Fruit fly (Drosophila melanogaster) whole organism, wandering third instar larva: ENCODE data around the gene CG1647.
A peak's percentile ranks its signal among the peaks of the same experiment; 100 is the strongest.

Source experiments
- foxo ChIP-seq, 2 experiments: fragments of 200-800 bp; sonication (Bioruptor generic); optimal IDR thresholded peaks; 2 replicates in 1 of 2; 3 replicates in 1 of 2; lab custom pipeline; 2016 to 2017; ENCODE audit warnings: missing biosample characterization in 2 of 2, missing genetic modification characterization in 2 of 2
- fru ChIP-seq: fragments of 200-800 bp; sonication (Bioruptor generic); optimal IDR thresholded peaks from 3 replicates; lab custom pipeline; 2016; ENCODE audit warnings: missing biosample characterization, mild to moderate bottlenecking, missing genetic modification characterization

DNA sequence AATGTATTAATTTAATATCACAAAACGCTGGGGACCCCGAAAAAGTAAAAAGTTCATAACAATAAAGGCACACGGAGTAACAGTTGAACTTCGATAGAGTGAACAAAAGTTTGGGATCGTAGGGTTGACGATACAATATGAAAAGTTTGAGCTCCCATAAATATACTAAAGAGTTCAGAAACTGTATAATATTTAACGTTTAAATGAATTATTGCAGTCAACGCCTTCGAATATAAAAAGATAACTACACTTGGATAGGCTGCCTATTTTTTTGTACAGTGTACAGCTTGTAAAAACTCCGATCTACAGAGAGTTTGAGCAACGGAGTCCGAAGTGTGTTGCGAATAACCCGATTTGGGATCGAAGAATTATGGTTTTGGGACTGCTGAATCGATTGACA, 10.7 kb downstream of the CG1647 start:
- TF ChIP-seq fru (GFP tag; lab: Kevin White, UChicago) (peak; percentile 49), foxo (GFP tag; optimal IDR thresholded peaks at IDR 0.05; lab: Kevin White, UChicago) (no peak)
